Worm (Caenorhabditis elegans) whole organism, L1 larva: ENCODE results near the gene cnc-10.

Experiments used
- C04F5.9 ChIP-seq: sonication (generic microtip); optimal IDR thresholded peaks from 2 replicates; lab custom pipeline; 2016; ENCODE audit warnings: missing genetic modification characterization, missing compliant biosample characterization
- blmp-1 ChIP-seq: fragments of 150-350 bp; optimal IDR thresholded peaks from 2 replicates; lab custom pipeline; 2014; ENCODE audit warnings: missing biosample characterization, missing genetic modification characterization
- efl-1 ChIP-seq, 4 experiments: fragments of 150-350 bp; optimal IDR thresholded peaks in 3 of 4; peaks in 1 of 4; 1 replicate in 1 of 4; 2 replicates in 3 of 4; lab custom pipeline; 2014; ENCODE audit warnings: missing biosample characterization in 2 of 4, missing genetic modification characterization in 2 of 4, missing genetic modification reagents in 2 of 4
- elt-2 ChIP-seq: sonication (generic microtip); optimal IDR thresholded peaks from 2 replicates; lab custom pipeline; 2016; ENCODE audit warnings: missing genetic modification characterization, mild to moderate bottlenecking, inconsistent platforms, missing compliant biosample characterization, missing genetic modification reagents
- lsy-2 ChIP-seq, 2 experiments: fragments of 150-350 bp; optimal IDR thresholded peaks; 2 replicates each; lab custom pipeline; 2014; ENCODE audit warnings: missing biosample characterization in 2 of 2, missing genetic modification characterization in 2 of 2
- swsn-7 ChIP-seq: sonication (generic microtip); optimal IDR thresholded peaks from 2 replicates; lab custom pipeline; 2016; ENCODE audit warnings: missing genetic modification characterization, missing compliant biosample characterization
- unc-86 ChIP-seq: sonication (generic microtip); optimal IDR thresholded peaks from 2 replicates; lab custom pipeline; 2016; ENCODE audit warnings: missing genetic modification characterization, missing compliant biosample characterization

cnc-10 gene

ce11 chrV:11231177-11231576, 48.2 kb downstream of the cnc-10 start:
- TF ChIP-seq swsn-7 (tag; lab: Kevin White, UChicago) = no peak
- peak; percentile 80 for TF ChIP-seq blmp-1 (tag; lab: Kevin White, UChicago)
- no peak for TF ChIP-seq efl-1 (optimal IDR thresholded peaks at IDR 0.05; lab: Kevin White, UChicago)
- peak in 1 of 2 experiments; percentile 2 for TF ChIP-seq efl-1 (GFP tag; optimal IDR thresholded peaks at IDR 0.05 in 1 of 2; lab: Kevin White, UChicago)
- TF ChIP-seq C04F5.9 = no peak
- TF ChIP-seq lsy-2 (tag; optimal IDR thresholded peaks at IDR 0.05; lab: Kevin White, UChicago) = no peak
- TF ChIP-seq unc-86 (tag; lab: Kevin White, UChicago) = no peak
- TF ChIP-seq elt-2 (tag; lab: Kevin White, UChicago) = no peak
- TF ChIP-seq, all 84 proteins: peak for 2
